Worm (Caenorhabditis elegans) whole organism, L2 larva: Measurements from ENCODE around the gene str-205.

Experiments
- C34F6.9 ChIP-seq: fragments of 150-350 bp; optimal IDR thresholded peaks from 2 replicates; lab custom pipeline; 2014; ENCODE audit warnings: missing biosample characterization, missing genetic modification characterization
- F13H6.1 ChIP-seq: sonication (generic microtip); optimal IDR thresholded peaks from 2 replicates; lab custom pipeline; 2016; ENCODE audit warnings: missing genetic modification characterization, missing compliant biosample characterization
- R02D3.7 ChIP-seq: fragments of 150-350 bp; optimal IDR thresholded peaks from 2 replicates; lab custom pipeline; 2014; ENCODE audit warnings: missing biosample characterization, missing genetic modification characterization
- Y55F3AM.14 ChIP-seq: fragments of 200-800 bp; sonication (Bioruptor generic); optimal IDR thresholded peaks from 2 replicates; lab custom pipeline; 2018; ENCODE audit warnings: mild to moderate bottlenecking, missing genetic modification characterization, missing compliant biosample characterization
- alr-1 ChIP-seq: fragments of 150-350 bp; optimal IDR thresholded peaks from 2 replicates; lab custom pipeline; 2014; ENCODE audit warnings: missing biosample characterization, missing genetic modification characterization
- aly-2 ChIP-seq: fragments of 150-350 bp; optimal IDR thresholded peaks from 2 replicates; lab custom pipeline; 2014; ENCODE audit warnings: missing biosample characterization, missing genetic modification characterization
- ceh-16 ChIP-seq: fragments of 150-350 bp; optimal IDR thresholded peaks from 2 replicates; lab custom pipeline; 2014; ENCODE audit warnings: missing biosample characterization, missing genetic modification characterization
- egl-27 ChIP-seq: sonication (generic microtip); optimal IDR thresholded peaks from 3 replicates; lab custom pipeline; 2017; ENCODE audit warnings: missing biosample characterization, missing genetic modification reagents, missing genetic modification characterization
- fos-1 ChIP-seq: fragments of 150-350 bp; optimal IDR thresholded peaks from 2 replicates; lab custom pipeline; 2014; ENCODE audit warnings: missing biosample characterization, missing genetic modification characterization
- lin-11 ChIP-seq: fragments of 150-350 bp; sonication (generic microtip); optimal IDR thresholded peaks from 2 replicates; lab custom pipeline; 2014; ENCODE audit warnings: missing biosample characterization, missing genetic modification characterization, inconsistent platforms, mixed read lengths
- mab-5 ChIP-seq: fragments of 150-350 bp; optimal IDR thresholded peaks from 2 replicates; lab custom pipeline; 2014; ENCODE audit warnings: missing biosample characterization, missing genetic modification characterization
- nhr-21 ChIP-seq: fragments of 150-350 bp; optimal IDR thresholded peaks from 2 replicates; lab custom pipeline; 2014; ENCODE audit warnings: missing biosample characterization, missing genetic modification characterization
- nhr-23 ChIP-seq: fragments of 150-350 bp; optimal IDR thresholded peaks from 2 replicates; lab custom pipeline; 2014; ENCODE audit warnings: missing biosample characterization, missing genetic modification reagents, missing genetic modification characterization
- sma-3 ChIP-seq: sonication (generic microtip); optimal IDR thresholded peaks from 2 replicates; lab custom pipeline; 2016; ENCODE audit warnings: missing genetic modification reagents, missing genetic modification characterization, missing compliant biosample characterization
- sma-9 ChIP-seq, 2 experiments: fragments of 150-350 bp in 1 of 2; sonication (generic microtip) in 1 of 2; optimal IDR thresholded peaks; 2 replicates each; lab custom pipeline; 2014 to 2016; ENCODE audit warnings: missing genetic modification characterization in 2 of 2, mild to moderate bottlenecking in 1 of 2, missing biosample characterization in 1 of 2, missing compliant biosample characterization in 1 of 2, missing genetic modification reagents in 1 of 2, moderate library complexity in 1 of 2
- unc-55 ChIP-seq: fragments of 150-350 bp; sonication (generic microtip); optimal IDR thresholded peaks from 3 replicates; lab custom pipeline; 2014; ENCODE audit warnings: missing biosample characterization, missing genetic modification reagents, missing genetic modification characterization
- ztf-11 ChIP-seq: sonication (generic microtip); optimal IDR thresholded peaks from 2 replicates; lab custom pipeline; 2017; ENCODE audit warnings: missing biosample characterization, missing genetic modification characterization

Gene str-205

ce11 chrV:4879251-4879650 lies 50.5 kb downstream of the str-205 start, which contains the start of gene T19H12.15:
TSS of gene T19H12.15 (minus strand) at chrV:4879351.
- TF ChIP-seq unc-55 (GFP tag; lab: Kevin White, UChicago) (no peak), R02D3.7 (tag; lab: Kevin White, UChicago) (no peak), egl-27 (tag; lab: Kevin White, UChicago) (no peak), F13H6.1 (tag; lab: Kevin White, UChicago) (no peak), Y55F3AM.14 (GFP tag; lab: Kevin White, UChicago) (no peak), aly-2 (tag; lab: Kevin White, UChicago) (no peak), nhr-21 (tag; lab: Kevin White, UChicago) (no peak), sma-9 (GFP tag; optimal IDR thresholded peaks at IDR 0.05; lab: Kevin White, UChicago) (no peak), sma-9 (tag; optimal IDR thresholded peaks at IDR 0.05; lab: Kevin White, UChicago) (no peak), C34F6.9 (tag; lab: Kevin White, UChicago) (no peak), ceh-16 (no peak), sma-3 (no peak), nhr-23 (no peak), fos-1 (tag; lab: Kevin White, UChicago) (no peak), alr-1 (tag; lab: Kevin White, UChicago) (no peak), mab-5 (tag; lab: Kevin White, UChicago) (no peak), lin-11 (tag; lab: Kevin White, UChicago) (no peak), ztf-11 (no peak)
